Worm (Caenorhabditis elegans) whole organism, mixed stage, embryonic: Measurements from ENCODE around the gene R08E5.1.

Experiments used
- M03D4.4 ChIP-seq: sonication (generic microtip); optimal IDR thresholded peaks from 2 replicates; lab custom pipeline; 2017; ENCODE audit warnings: mild to moderate bottlenecking, missing genetic modification characterization, missing compliant biosample characterization
- bed-3 ChIP-seq: fragments of 200-800 bp; sonication (Bioruptor generic); optimal IDR thresholded peaks from 3 replicates; lab custom pipeline; 2018; ENCODE audit warnings: mild to moderate bottlenecking, missing genetic modification characterization, moderate library complexity, missing compliant biosample characterization
- ceh-39 ChIP-seq: fragments of 150-350 bp; optimal IDR thresholded peaks from 2 replicates; lab custom pipeline; 2014; ENCODE audit warnings: missing biosample characterization, missing genetic modification characterization
- ceh-43 ChIP-seq: fragments of 200-800 bp; sonication (Bioruptor generic); optimal IDR thresholded peaks from 2 replicates; lab custom pipeline; 2018; ENCODE audit warnings: mild to moderate bottlenecking, missing genetic modification characterization, moderate library complexity, missing compliant biosample characterization
- ceh-83 ChIP-seq: fragments of 200-800 bp; sonication (Bioruptor generic); optimal IDR thresholded peaks from 2 replicates; lab custom pipeline; 2018; ENCODE audit warnings: mild to moderate bottlenecking, missing genetic modification characterization, missing compliant biosample characterization
- ces-1 ChIP-seq: fragments of 150-350 bp; optimal IDR thresholded peaks from 2 replicates; lab custom pipeline; 2014; ENCODE audit warnings: missing biosample characterization, missing genetic modification reagents, missing genetic modification characterization
- cnd-1 ChIP-seq: fragments of 200-800 bp; sonication (Bioruptor generic); optimal IDR thresholded peaks from 2 replicates; lab custom pipeline; 2018; ENCODE audit warnings: mild to moderate bottlenecking, missing genetic modification characterization, missing compliant biosample characterization
- drap-1 ChIP-seq: fragments of 200-800 bp; sonication (Bioruptor generic); optimal IDR thresholded peaks from 3 replicates; lab custom pipeline; 2018; ENCODE audit warnings: mild to moderate bottlenecking, missing genetic modification characterization, missing compliant biosample characterization
- elt-1 ChIP-seq: sonication (generic microtip); optimal IDR thresholded peaks from 2 replicates; lab custom pipeline; 2017; ENCODE audit warnings: missing genetic modification characterization, mild to moderate bottlenecking, missing compliant biosample characterization, antibody characterized with exemption, moderate library complexity, borderline replicate concordance; ENCODE audit not compliant: insufficient read depth
- flh-1 ChIP-seq: fragments of 200-800 bp; sonication (Bioruptor generic); optimal IDR thresholded peaks from 2 replicates; lab custom pipeline; 2018; ENCODE audit warnings: mild to moderate bottlenecking, missing genetic modification characterization, moderate library complexity, missing compliant biosample characterization
- ham-2 ChIP-seq: fragments of 200-800 bp; sonication (Bioruptor generic); optimal IDR thresholded peaks from 2 replicates; lab custom pipeline; 2018; ENCODE audit warnings: mild to moderate bottlenecking, missing genetic modification characterization, missing compliant biosample characterization
- hlh-1 ChIP-seq: fragments of 150-350 bp; optimal IDR thresholded peaks from 2 replicates; lab custom pipeline; 2014; ENCODE audit warnings: missing biosample characterization, missing genetic modification reagents, missing genetic modification characterization
- lin-13 ChIP-seq: fragments of 150-350 bp; optimal IDR thresholded peaks from 2 replicates; lab custom pipeline; 2014; ENCODE audit warnings: missing biosample characterization, missing genetic modification characterization
- lin-32 ChIP-seq: fragments of 200-800 bp; sonication (Bioruptor generic); optimal IDR thresholded peaks from 2 replicates; lab custom pipeline; 2018; ENCODE audit warnings: mild to moderate bottlenecking, missing genetic modification characterization, missing compliant biosample characterization
- lsy-2 ChIP-seq: fragments of 150-350 bp; optimal IDR thresholded peaks from 2 replicates; lab custom pipeline; 2014; ENCODE audit warnings: missing biosample characterization, missing genetic modification characterization
- mab-5 ChIP-seq: fragments of 150-350 bp; optimal IDR thresholded peaks from 2 replicates; lab custom pipeline; 2014; ENCODE audit warnings: missing biosample characterization, missing genetic modification characterization
- mep-1 ChIP-seq: fragments of 150-350 bp; optimal IDR thresholded peaks from 2 replicates; lab custom pipeline; 2017; ENCODE audit warnings: missing biosample characterization, missing genetic modification reagents, missing genetic modification characterization, inconsistent platforms
- mls-2 ChIP-seq: sonication (generic microtip); optimal IDR thresholded peaks from 2 replicates; lab custom pipeline; 2016; ENCODE audit warnings: mild to moderate bottlenecking, missing genetic modification characterization, moderate library complexity, missing compliant biosample characterization
- nhr-12 ChIP-seq: fragments of 150-350 bp; optimal IDR thresholded peaks from 2 replicates; lab custom pipeline; 2014; ENCODE audit warnings: missing biosample characterization, missing genetic modification characterization
- nhr-2 ChIP-seq: fragments of 150-350 bp; optimal IDR thresholded peaks from 2 replicates; lab custom pipeline; 2014; ENCODE audit warnings: missing biosample characterization, missing genetic modification characterization
- nhr-237 ChIP-seq: fragments of 150-350 bp; optimal IDR thresholded peaks from 2 replicates; lab custom pipeline; 2014; ENCODE audit warnings: missing biosample characterization, missing genetic modification characterization
- nhr-28 ChIP-seq: fragments of 150-350 bp; optimal IDR thresholded peaks from 2 replicates; lab custom pipeline; 2014; ENCODE audit warnings: missing biosample characterization, missing genetic modification characterization
- nhr-76 ChIP-seq: sonication (generic microtip); optimal IDR thresholded peaks from 2 replicates; lab custom pipeline; 2017; ENCODE audit warnings: missing biosample characterization, missing genetic modification characterization
- pha-4 ChIP-seq: fragments of 150-350 bp; optimal IDR thresholded peaks from 2 replicates; lab custom pipeline; 2018; ENCODE audit warnings: missing biosample characterization, missing genetic modification reagents, missing genetic modification characterization
- sem-2 ChIP-seq: fragments of 200-800 bp; sonication (Bioruptor generic); optimal IDR thresholded peaks from 2 replicates; lab custom pipeline; 2018; ENCODE audit warnings: mild to moderate bottlenecking, missing genetic modification characterization, missing compliant biosample characterization
- sptf-1 ChIP-seq: sonication (generic microtip); optimal IDR thresholded peaks from 2 replicates; lab custom pipeline; 2017; ENCODE audit warnings: mild to moderate bottlenecking, missing genetic modification characterization, moderate library complexity, missing compliant biosample characterization
- tbx-8 ChIP-seq: fragments of 200-800 bp; sonication (Bioruptor generic); optimal IDR thresholded peaks from 2 replicates; lab custom pipeline; 2018; ENCODE audit warnings: mild to moderate bottlenecking, missing genetic modification characterization, moderate library complexity, missing compliant biosample characterization
- unc-120 ChIP-seq: sonication (generic microtip); optimal IDR thresholded peaks from 2 replicates; lab custom pipeline; 2017; ENCODE audit warnings: missing genetic modification characterization, missing compliant biosample characterization; ENCODE audit not compliant: poor library complexity, severe bottlenecking
- unc-39 ChIP-seq: fragments of 150-350 bp; optimal IDR thresholded peaks from 2 replicates; lab custom pipeline; 2014; ENCODE audit warnings: missing biosample characterization, missing genetic modification characterization
- unc-62 ChIP-seq: fragments of 150-350 bp; optimal IDR thresholded peaks from 2 replicates; lab custom pipeline; 2014; ENCODE audit warnings: missing biosample characterization, missing genetic modification reagents, missing genetic modification characterization
- zip-8 ChIP-seq: fragments of 150-350 bp; optimal IDR thresholded peaks from 2 replicates; lab custom pipeline; 2014; ENCODE audit warnings: missing biosample characterization, missing genetic modification characterization
- ztf-11 ChIP-seq: fragments of 150-350 bp; optimal IDR thresholded peaks from 2 replicates; lab custom pipeline; 2014; ENCODE audit warnings: missing biosample characterization, missing genetic modification characterization

R08E5.1 gene

DNA sequence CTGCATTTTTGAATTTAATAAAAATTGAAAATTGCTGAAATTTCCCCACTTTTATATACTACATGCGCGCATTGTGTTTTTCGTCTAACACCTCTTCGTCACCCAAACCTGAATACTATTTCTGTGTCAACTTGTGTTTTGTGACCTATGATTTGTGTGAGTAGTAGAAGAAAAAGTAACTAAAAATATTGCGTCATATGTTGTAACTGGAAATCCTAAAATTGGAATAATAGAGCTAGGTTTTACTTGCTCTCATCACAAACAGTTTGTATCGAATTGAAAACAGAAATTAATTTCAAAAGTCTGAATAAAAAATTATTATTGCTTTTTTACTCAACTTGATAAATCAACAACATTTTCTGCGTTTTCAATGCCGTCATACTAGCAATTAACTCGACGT is 34.2 kb upstream of the R08E5.1 start, which contains the start of gene R08F11.4:
TSS of gene R08F11.4 (minus strand) at position 29 of the 400 bp plus-strand sequence.
- no peak for TF ChIP-seq ceh-39
- peak; percentile 83 for TF ChIP-seq zip-8 (tag; lab: Kevin White, UChicago)

DNA sequence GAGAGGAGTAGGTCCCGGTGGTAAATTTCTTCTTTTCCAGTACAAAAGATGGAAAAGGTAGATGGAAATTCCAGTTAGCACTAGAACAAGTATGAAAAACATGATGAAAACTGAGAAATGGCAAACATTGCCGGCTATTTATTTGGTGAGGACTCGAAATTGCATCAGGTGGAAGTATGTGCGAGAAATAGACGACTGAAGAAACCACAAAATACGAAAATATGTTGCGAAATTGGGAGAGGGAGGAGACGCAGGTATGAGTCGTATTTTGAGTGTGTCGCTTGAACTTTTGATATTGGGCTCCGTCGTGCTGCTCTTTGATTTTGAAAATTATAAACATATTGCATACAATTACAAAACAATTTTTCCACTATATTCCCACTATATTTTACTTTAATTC is 32.0 kb upstream of the R08E5.1 start, which contains the start of gene cyp-33C8:
TSS of gene cyp-33C8 (minus strand) at position 200 of the 400 bp plus-strand sequence.
- TF ChIP-seq lin-13 (tag; lab: Kevin White, UChicago) = no peak

DNA sequence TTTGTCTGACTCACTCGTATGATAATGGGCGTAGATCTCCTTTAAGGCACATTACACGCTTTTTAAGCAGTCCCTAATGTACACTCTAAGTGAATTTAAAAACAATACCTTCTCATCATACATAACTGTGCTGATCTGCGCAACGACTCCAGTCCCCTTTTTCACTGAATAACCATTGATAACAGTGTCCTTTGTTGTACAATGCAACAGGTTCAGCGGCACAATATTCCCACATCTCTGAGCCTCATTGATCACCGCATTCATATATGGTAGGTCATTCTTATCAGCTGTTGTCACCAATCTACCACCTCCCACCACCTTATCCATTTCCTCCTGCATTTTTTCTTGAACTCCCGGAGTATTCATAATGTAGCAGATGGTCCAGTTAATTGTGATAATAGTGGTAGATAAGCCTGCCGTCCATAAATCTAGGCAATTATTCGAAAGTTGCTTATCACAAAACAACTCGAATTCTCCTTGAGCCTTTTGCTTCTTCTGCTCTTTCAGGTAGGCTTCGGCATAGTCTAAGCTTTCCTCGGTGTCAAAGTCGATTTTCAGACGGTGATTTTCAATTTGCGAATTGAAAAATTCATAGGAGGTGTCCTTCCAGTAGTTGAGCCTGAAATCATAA is 30.6 kb upstream of the R08E5.1 start:
- TF ChIP-seq ceh-39 (no peak), mab-5 (no peak), sptf-1 (tag; lab: Kevin White, UChicago) (no peak), lsy-2 (tag; lab: Kevin White, UChicago) (no peak), nhr-76 (tag; lab: Kevin White, UChicago) (no peak), unc-120 (tag; lab: Kevin White, UChicago) (no peak), M03D4.4 (tag; lab: Kevin White, UChicago) (no peak), nhr-12 (tag; lab: Kevin White, UChicago) (no peak), elt-1 (tag; lab: Kevin White, UChicago) (no peak), ham-2 (no peak), ceh-43 (GFP tag; lab: Kevin White, UChicago) (no peak), hlh-1 (tag; lab: Kevin White, UChicago) (no peak), pha-4 (tag; lab: Kevin White, UChicago) (no peak), lin-32 (GFP tag; lab: Kevin White, UChicago) (no peak), nhr-237 (tag; lab: Kevin White, UChicago) (no peak), nhr-28 (tag; lab: Kevin White, UChicago) (no peak), cnd-1 (tag; lab: Kevin White, UChicago) (no peak)

DNA sequence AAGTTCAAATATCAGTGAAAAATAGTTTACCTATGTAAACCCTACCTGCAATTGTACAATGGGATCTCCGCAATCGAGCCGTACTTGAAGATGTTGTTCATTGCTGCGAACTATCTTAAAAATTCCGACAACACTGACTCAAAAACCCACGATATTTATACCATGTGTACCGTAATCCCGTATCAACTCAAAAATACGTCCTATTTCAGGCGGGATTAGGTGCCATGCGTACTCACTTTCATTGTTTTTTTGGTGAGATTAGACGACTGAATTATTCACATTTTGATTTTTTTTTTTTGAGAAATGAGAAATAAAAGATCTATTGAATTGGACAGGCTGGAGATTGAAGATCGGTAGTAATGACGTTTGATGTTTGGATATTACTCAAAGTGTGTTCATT is 29.1 kb upstream of the R08E5.1 start, which contains the start of gene srt-30:
TSS of gene srt-30 (minus strand) at position 101 of the 400 bp plus-strand sequence.
- no peak for TF ChIP-seq nhr-237 (tag; lab: Kevin White, UChicago)
- no peak for TF ChIP-seq mab-5
- no peak for TF ChIP-seq tbx-8 (GFP tag; lab: Kevin White, UChicago)
- TF ChIP-seq cnd-1 (tag; lab: Kevin White, UChicago) = no peak
- TF ChIP-seq nhr-76 (tag; lab: Kevin White, UChicago) = no peak
- TF ChIP-seq flh-1 = no peak
- TF ChIP-seq ztf-11 (tag; lab: Kevin White, UChicago) = no peak
- TF ChIP-seq hlh-1 (tag; lab: Kevin White, UChicago) = no peak
- no peak for TF ChIP-seq M03D4.4 (tag; lab: Kevin White, UChicago)
- TF ChIP-seq nhr-2 (tag; lab: Kevin White, UChicago) = no peak
- TF ChIP-seq mls-2 (tag; lab: Kevin White, UChicago) = no peak
- no peak for TF ChIP-seq ham-2
- no peak for TF ChIP-seq drap-1 (GFP tag; lab: Kevin White, UChicago)
- no peak for TF ChIP-seq nhr-28 (tag; lab: Kevin White, UChicago)
- TF ChIP-seq ceh-83 (GFP tag; lab: Kevin White, UChicago) = no peak
- TF ChIP-seq lin-32 (GFP tag; lab: Kevin White, UChicago) = no peak
- no peak for TF ChIP-seq zip-8 (tag; lab: Kevin White, UChicago)
- TF ChIP-seq unc-62 = no peak
- no peak for TF ChIP-seq ceh-39

DNA sequence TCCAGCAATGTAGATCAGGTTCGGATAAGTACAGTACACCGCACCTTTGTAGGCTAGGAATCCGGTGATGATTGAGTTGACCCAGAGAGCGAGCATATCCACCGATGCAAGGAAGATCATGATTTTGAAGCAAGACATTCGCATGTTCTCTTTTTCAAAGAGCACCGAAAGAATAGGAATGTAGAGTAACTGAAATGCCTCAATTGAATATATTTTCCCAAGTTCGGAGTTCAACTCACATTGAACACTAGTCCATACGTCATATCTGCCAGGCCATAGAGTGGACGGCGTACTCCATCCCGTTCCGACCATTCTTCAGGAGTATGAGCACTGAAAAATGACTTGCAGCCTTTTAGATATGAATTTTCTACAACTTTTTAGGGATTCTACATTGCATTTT is 28.4 kb upstream of the R08E5.1 start:
- no peak for TF ChIP-seq drap-1 (GFP tag; lab: Kevin White, UChicago)
- TF ChIP-seq sem-2 (GFP tag; lab: Kevin White, UChicago) = no peak
- no peak for TF ChIP-seq ham-2
- TF ChIP-seq, all 35 proteins: peak for 0

DNA sequence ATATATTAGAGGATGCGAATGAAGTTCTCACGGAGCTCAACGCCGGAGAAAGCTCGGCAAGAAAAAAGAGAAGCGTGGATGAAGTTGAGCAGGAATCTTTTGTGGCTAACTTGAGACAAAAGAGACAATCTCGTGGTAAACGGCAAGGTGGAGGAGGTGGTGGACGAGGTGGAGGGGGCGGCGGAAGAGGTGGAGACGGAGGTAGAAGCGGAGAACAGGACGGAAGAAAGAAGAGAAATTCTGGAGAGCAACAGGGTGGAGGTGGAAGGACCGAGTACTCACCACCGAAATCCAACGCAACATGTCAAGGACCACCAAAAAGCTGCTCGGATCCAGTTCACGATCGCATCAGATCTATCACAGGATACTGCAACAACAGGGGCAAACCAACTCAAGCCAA is 19.1 kb upstream of the R08E5.1 start:
- TF ChIP-seq bed-3 (GFP tag; lab: Kevin White, UChicago) = no peak
- TF ChIP-seq mls-2 (tag; lab: Kevin White, UChicago) = no peak
- TF ChIP-seq elt-1 (tag; lab: Kevin White, UChicago) = no peak
- TF ChIP-seq lsy-2 (tag; lab: Kevin White, UChicago) = no peak
- TF ChIP-seq unc-39 (tag; lab: Kevin White, UChicago) = no peak
- TF ChIP-seq M03D4.4 (tag; lab: Kevin White, UChicago) = no peak
- TF ChIP-seq nhr-12 (tag; lab: Kevin White, UChicago) = no peak
- no peak for TF ChIP-seq unc-62
- TF ChIP-seq ceh-83 (GFP tag; lab: Kevin White, UChicago) = no peak
- TF ChIP-seq cnd-1 (tag; lab: Kevin White, UChicago) = no peak
- TF ChIP-seq nhr-2 (tag; lab: Kevin White, UChicago) = no peak
- no peak for TF ChIP-seq sem-2 (GFP tag; lab: Kevin White, UChicago)
- no peak for TF ChIP-seq lin-32 (GFP tag; lab: Kevin White, UChicago)
- no peak for TF ChIP-seq ces-1 (GFP tag; lab: Kevin White, UChicago)
- TF ChIP-seq sptf-1 (tag; lab: Kevin White, UChicago) = no peak
- TF ChIP-seq mep-1 (tag; lab: Kevin White, UChicago) = no peak
